Worm (Caenorhabditis elegans): ENCODE measurements around the gene C04E6.4.

C04E6.4 gene

ce11 chrV:5895021-5895420, 12.2 kb upstream of the C04E6.4 start, which contains the start of gene grd-9:
TSS of gene grd-9 (plus strand) at chrV:5895321.
- TF ChIP-seq nfya-1 (tag; optimal IDR thresholded peaks at IDR 0.05; ENCODE audit: insufficient read depth) (no peak), fkh-10 (GFP tag; optimal IDR thresholded peaks at IDR 0.05) (no peak), skn-1 (tag; optimal IDR thresholded peaks at IDR 0.05) (no peak), lin-39 (tag; optimal IDR thresholded peaks at IDR 0.05) (no peak), zag-1 (tag; optimal IDR thresholded peaks at IDR 0.05) (no peak), lsy-12 (tag; optimal IDR thresholded peaks at IDR 0.05) (no peak), elt-3 (tag; optimal IDR thresholded peaks at IDR 0.05) (no peak), pha-4 (tag; optimal IDR thresholded peaks at IDR 0.05) (no peak), ceh-9 (tag; optimal IDR thresholded peaks at IDR 0.05) (no peak), snpc-4 (tag; optimal IDR thresholded peaks at IDR 0.05) (no peak), fos-1 (tag; optimal IDR thresholded peaks at IDR 0.05) (no peak), lin-15B (tag; optimal IDR thresholded peaks at IDR 0.05) (no peak)

DNA sequence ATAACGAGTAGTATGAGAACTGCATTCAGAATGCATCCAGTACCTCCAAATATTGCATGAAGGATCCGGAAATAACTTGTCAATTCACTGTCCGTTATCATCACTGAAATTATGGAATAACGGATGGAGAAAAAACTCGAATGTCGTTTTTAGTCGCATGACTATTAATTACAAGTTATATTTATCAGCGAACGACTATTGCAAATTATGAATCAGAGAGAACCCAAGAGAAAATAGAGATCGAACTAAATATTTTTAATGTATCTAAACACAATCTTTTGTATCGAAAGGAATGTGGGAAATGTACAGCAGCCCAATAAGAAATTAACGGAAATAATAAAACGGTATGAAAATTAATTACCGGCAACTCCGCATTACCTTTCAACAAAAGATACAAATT, 7.2 kb upstream of the C04E6.4 start, which contains the start of gene srd-16:
Gene srd-16 (minus strand): TSS at position 101 of the 400 bp plus-strand sequence.
- no peak for TF ChIP-seq sea-2 (GFP tag; optimal IDR thresholded peaks at IDR 0.05)
- no peak for TF ChIP-seq nhr-77 (tag; optimal IDR thresholded peaks at IDR 0.05)
- no peak for TF ChIP-seq jun-1 (tag; optimal IDR thresholded peaks at IDR 0.05)
- TF ChIP-seq lin-15B (tag; optimal IDR thresholded peaks at IDR 0.05), result no peak
- TF ChIP-seq fkh-2 (tag; optimal IDR thresholded peaks at IDR 0.05), result no peak
- no peak for TF ChIP-seq nhr-23 (tag; optimal IDR thresholded peaks at IDR 0.05)
- TF ChIP-seq pqm-1 (tag; optimal IDR thresholded peaks at IDR 0.05), result no peak
- no peak for TF ChIP-seq snpc-4 (tag; optimal IDR thresholded peaks at IDR 0.05)
- TF ChIP-seq nhr-43 (tag; optimal IDR thresholded peaks at IDR 0.05; ENCODE audit: poor library complexity, severe bottlenecking), result no peak
- TF ChIP-seq mdl-1 (tag; optimal IDR thresholded peaks at IDR 0.05), result no peak

DNA sequence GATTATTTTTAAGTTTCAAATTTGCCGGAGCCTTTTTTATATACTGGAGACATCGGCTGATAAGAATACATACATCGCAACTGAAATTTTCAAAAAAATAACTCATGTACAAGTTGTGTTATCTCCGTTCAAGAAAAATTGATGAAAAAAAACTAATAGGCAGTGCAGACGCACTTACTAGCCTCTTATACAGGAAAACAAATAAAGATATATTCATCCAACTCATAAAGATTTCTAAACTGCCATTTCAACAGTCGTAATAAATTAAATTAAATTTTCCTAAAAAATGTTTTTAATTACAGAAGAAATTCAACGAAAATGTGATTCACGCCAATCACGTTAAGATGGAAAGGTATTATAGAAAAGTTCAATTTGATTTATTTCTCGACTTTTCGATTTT, 5.4 kb upstream of the C04E6.4 start, which contains the start of gene C04E6.5:
Gene C04E6.5 (plus strand): TSS at position 301 of the 400 bp plus-strand sequence.
- no peak for TF ChIP-seq ceh-16 (tag; optimal IDR thresholded peaks at IDR 0.05)
- TF ChIP-seq mdl-1 (tag; optimal IDR thresholded peaks at IDR 0.05), result no peak
- TF ChIP-seq ZK546.5 (tag; optimal IDR thresholded peaks at IDR 0.05), result no peak
- TF ChIP-seq lin-39 (tag; optimal IDR thresholded peaks at IDR 0.05), result no peak
- TF ChIP-seq nhr-43 (tag; optimal IDR thresholded peaks at IDR 0.05; ENCODE audit: poor library complexity, severe bottlenecking), result no peak
- no peak for TF ChIP-seq nhr-28 (tag; optimal IDR thresholded peaks at IDR 0.05)
- no peak for TF ChIP-seq skn-1 (tag; optimal IDR thresholded peaks at IDR 0.05)

DNA sequence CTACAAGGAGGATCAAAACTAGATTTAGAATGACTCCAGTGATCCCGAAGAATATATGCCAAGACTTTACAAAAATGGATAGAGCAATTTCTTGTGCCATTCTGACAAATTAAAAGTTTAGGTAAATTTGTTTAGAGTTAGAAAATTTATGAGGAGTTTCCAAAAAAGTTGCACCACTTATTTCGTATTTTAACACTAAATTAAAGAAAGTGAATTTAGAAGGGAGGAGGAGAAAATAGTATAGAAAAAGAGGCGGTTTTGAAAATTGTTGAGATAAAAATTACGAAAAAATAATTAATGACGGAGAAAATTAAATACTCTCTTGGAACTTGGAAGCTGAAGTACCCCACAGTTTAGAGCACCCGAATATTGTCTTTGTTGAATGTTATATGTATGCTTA, 938 bp upstream of the C04E6.4 start, which contains the start of gene srd-15:
Gene srd-15 (minus strand): TSS at position 101 of the 400 bp plus-strand sequence.
- TF ChIP-seq pqm-1 (tag; optimal IDR thresholded peaks at IDR 0.05), result no peak
- TF ChIP-seq sea-2 (GFP tag; optimal IDR thresholded peaks at IDR 0.05), result no peak
- TF ChIP-seq fkh-2 (tag; optimal IDR thresholded peaks at IDR 0.05), result no peak
- TF ChIP-seq R02D3.7 (tag; optimal IDR thresholded peaks at IDR 0.05), result no peak
- no peak for TF ChIP-seq unc-39 (tag; optimal IDR thresholded peaks at IDR 0.05)
- TF ChIP-seq egl-27 (tag; optimal IDR thresholded peaks at IDR 0.05), result no peak
- TF ChIP-seq nhr-23 (tag; optimal IDR thresholded peaks at IDR 0.05), result no peak
- no peak for TF ChIP-seq nhr-237 (tag; optimal IDR thresholded peaks at IDR 0.05)
- TF ChIP-seq nhr-11 (tag; optimal IDR thresholded peaks at IDR 0.05), result no peak
- no peak for TF ChIP-seq fkh-10 (GFP tag; optimal IDR thresholded peaks at IDR 0.05)

DNA sequence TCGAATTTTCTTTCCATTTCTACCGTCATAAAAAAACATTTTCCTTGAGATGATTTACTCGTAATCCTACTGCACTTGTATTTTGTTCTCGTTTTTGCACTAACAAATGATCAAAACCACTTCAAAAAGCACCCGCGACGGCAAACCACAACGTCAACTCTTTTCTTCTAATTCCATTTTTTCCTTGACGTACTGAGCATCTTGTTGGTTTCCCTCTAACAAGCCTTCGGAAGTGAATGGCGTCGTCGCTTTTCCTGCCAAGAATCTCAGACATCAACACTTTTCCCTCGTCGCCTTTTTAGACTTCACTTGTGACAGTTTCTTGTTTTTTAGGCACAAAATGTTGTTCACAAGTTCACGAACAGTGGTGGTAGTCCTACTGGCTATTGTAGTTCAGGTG, 5.2 kb downstream of the C04E6.4 start, which contains the start of gene C04E6.13:
Gene C04E6.13 (plus strand): TSS at position 301 of the 400 bp plus-strand sequence.
- TF ChIP-seq unc-39 (tag; optimal IDR thresholded peaks at IDR 0.05) (no peak), eor-1 (tag; optimal IDR thresholded peaks at IDR 0.05) (no peak), jun-1 (tag; optimal IDR thresholded peaks at IDR 0.05) (no peak), nhr-237 (tag; optimal IDR thresholded peaks at IDR 0.05) (no peak), fos-1 (tag; optimal IDR thresholded peaks at IDR 0.05) (no peak), ztf-4 (tag; optimal IDR thresholded peaks at IDR 0.05) (no peak), nhr-23 (tag; optimal IDR thresholded peaks at IDR 0.05) (no peak), fkh-10 (GFP tag; optimal IDR thresholded peaks at IDR 0.05) (no peak), lsy-12 (tag; optimal IDR thresholded peaks at IDR 0.05) (no peak)

- TF ChIP-seq lin-15B (tag; optimal IDR thresholded peaks at IDR 0.05) (no peak), zag-1 (tag; optimal IDR thresholded peaks at IDR 0.05) (no peak), nhr-28 (tag; optimal IDR thresholded peaks at IDR 0.05) (no peak), nhr-237 (tag; optimal IDR thresholded peaks at IDR 0.05) (no peak), ama-1 (optimal IDR thresholded peaks at IDR 0.05) (no peak), ZK546.5 (tag; optimal IDR thresholded peaks at IDR 0.05) (no peak), nhr-77 (tag; optimal IDR thresholded peaks at IDR 0.05) (no peak), skn-1 (tag; optimal IDR thresholded peaks at IDR 0.05) (no peak), nfya-1 (tag; optimal IDR thresholded peaks at IDR 0.05; ENCODE audit: insufficient read depth) (no peak), nhr-23 (tag; optimal IDR thresholded peaks at IDR 0.05) (no peak), sea-2 (GFP tag; optimal IDR thresholded peaks at IDR 0.05) (no peak), elt-2 (tag; optimal IDR thresholded peaks at IDR 0.05) (no peak), nhr-25 (tag; optimal IDR thresholded peaks at IDR 0.05) (no peak), egl-5 (tag; optimal IDR thresholded peaks at IDR 0.05) (no peak), egl-27 (tag; optimal IDR thresholded peaks at IDR 0.05) (no peak), ceh-9 (tag; optimal IDR thresholded peaks at IDR 0.05) (no peak), R02D3.7 (tag; optimal IDR thresholded peaks at IDR 0.05) (no peak), aly-2 (tag; optimal IDR thresholded peaks at IDR 0.05) (no peak), nhr-11 (tag; optimal IDR thresholded peaks at IDR 0.05) (no peak), nhr-76 (tag; optimal IDR thresholded peaks at IDR 0.05) (no peak)
Observed at ce11 chrV:5916862-5917261, 9.7 kb downstream of the C04E6.4 start.
